Worm (Caenorhabditis elegans) whole organism, early embryonic: ENCODE results near the gene F22B7.3.

Source experiments
- B0310.2 ChIP-seq: sonication (generic microtip); optimal IDR thresholded peaks from 2 replicates; lab custom pipeline; 2016; ENCODE audit warnings: mild to moderate bottlenecking, missing genetic modification characterization, missing compliant biosample characterization
- F13C5.2 ChIP-seq: sonication (generic microtip); optimal IDR thresholded peaks from 2 replicates; lab custom pipeline; 2017; ENCODE audit warnings: mild to moderate bottlenecking, missing genetic modification characterization, inconsistent platforms, missing compliant biosample characterization
- aly-1 ChIP-seq: sonication (generic microtip); optimal IDR thresholded peaks from 2 replicates; lab custom pipeline; 2016; ENCODE audit warnings: missing genetic modification characterization, missing compliant biosample characterization
- ama-1 ChIP-seq: fragments of 150-350 bp; optimal IDR thresholded peaks from 2 replicates; lab custom pipeline; 2014
- ceh-13 ChIP-seq: fragments of 200-800 bp; sonication (Bioruptor generic); optimal IDR thresholded peaks from 2 replicates; lab custom pipeline; 2018; ENCODE audit warnings: mild to moderate bottlenecking, missing genetic modification characterization, missing compliant biosample characterization
- ceh-36 ChIP-seq: sonication (generic microtip); optimal IDR thresholded peaks from 2 replicates; lab custom pipeline; 2016; ENCODE audit warnings: missing genetic modification characterization, inconsistent platforms, missing compliant biosample characterization
- ets-7 ChIP-seq: sonication (generic microtip); optimal IDR thresholded peaks from 2 replicates; lab custom pipeline; 2016; ENCODE audit warnings: missing genotype, missing genetic modification characterization, missing compliant biosample characterization
- flt-1 ChIP-seq: fragments of 200-800 bp; sonication (Bioruptor generic); IDR thresholded peaks from 2 replicates; pipeline ENCODE4 v1.3.6; 2022; ENCODE audit warnings: missing genetic modification characterization, missing compliant biosample characterization
- hmbx-1 ChIP-seq: sonication (generic microtip); optimal IDR thresholded peaks from 2 replicates; lab custom pipeline; 2016; ENCODE audit warnings: mild to moderate bottlenecking, missing genetic modification characterization, missing compliant biosample characterization
- hmg-4 ChIP-seq: fragments of 200-800 bp; sonication (Bioruptor generic); optimal IDR thresholded peaks from 2 replicates; lab custom pipeline; 2018; ENCODE audit warnings: mild to moderate bottlenecking, missing genetic modification characterization, missing compliant biosample characterization
- hnd-1 ChIP-seq: sonication (generic microtip); optimal IDR thresholded peaks from 2 replicates; lab custom pipeline; 2016; ENCODE audit warnings: missing genetic modification characterization, missing compliant biosample characterization
- pes-1 ChIP-seq: fragments of 200-800 bp; sonication (Bioruptor generic); IDR thresholded peaks from 2 replicates; pipeline ENCODE4 v1.3.6; 2022; ENCODE audit warnings: missing genetic modification reagents, missing genetic modification characterization, missing compliant biosample characterization
- scrt-1 ChIP-seq: fragments of 200-800 bp; sonication (Bioruptor generic); IDR thresholded peaks from 2 replicates; pipeline ENCODE4 v1.3.6; 2022; ENCODE audit warnings: missing genetic modification characterization, missing compliant biosample characterization
- sea-1 ChIP-seq: fragments of 200-800 bp; sonication (Bioruptor generic); conservative IDR thresholded peaks from 2 replicates; pipeline ENCODE4 v1.3.6; 2022; ENCODE audit warnings: missing genetic modification characterization, missing compliant biosample characterization
- tbx-11 ChIP-seq: fragments of 200-800 bp; sonication (Bioruptor generic); IDR thresholded peaks from 2 replicates; pipeline ENCODE4 v1.3.6; 2022; ENCODE audit warnings: missing genetic modification characterization, missing compliant biosample characterization
- tbx-37 ChIP-seq: fragments of 200-800 bp; sonication (Bioruptor generic); conservative IDR thresholded peaks from 2 replicates; pipeline ENCODE4 v1.3.6; 2022; ENCODE audit warnings: missing genetic modification reagents, missing genetic modification characterization, missing compliant biosample characterization
- tra-4 ChIP-seq: sonication (generic microtip); optimal IDR thresholded peaks from 2 replicates; lab custom pipeline; 2017; ENCODE audit warnings: missing genetic modification characterization, missing compliant biosample characterization

F22B7.3 gene

DNA sequence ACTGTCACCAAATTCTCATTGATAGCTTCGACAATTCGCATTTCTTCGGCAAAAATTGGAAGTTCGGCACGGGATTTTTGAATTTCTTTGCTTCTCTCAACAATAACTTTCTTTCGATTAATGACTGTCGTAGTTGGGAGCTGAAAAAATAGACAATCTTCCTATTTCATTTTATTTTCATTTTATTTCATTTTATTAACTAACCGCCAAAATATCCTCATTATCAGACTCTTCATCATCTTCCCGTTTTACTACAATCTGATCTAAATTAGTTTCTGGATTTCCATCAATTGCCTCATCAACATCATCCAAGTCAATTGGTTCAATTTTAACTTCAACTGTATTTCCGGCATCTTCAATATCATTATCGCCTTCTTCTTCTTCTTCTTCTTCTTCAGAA is 35.1 kb upstream of the F22B7.3 start:
- TF ChIP-seq hmg-4 (GFP tag; lab: Kevin White, UChicago), result no peak
- no peak for TF ChIP-seq flt-1 (GFP tag; lab: Robert Waterston, UW)
- no peak for TF ChIP-seq ceh-36
- TF ChIP-seq aly-1 (tag; lab: Kevin White, UChicago), result no peak
- TF ChIP-seq hnd-1 (tag; lab: Kevin White, UChicago), result no peak
- TF ChIP-seq tbx-37 (GFP tag; lab: Robert Waterston, UW), result no peak
- TF ChIP-seq hmbx-1 (tag; lab: Kevin White, UChicago), result no peak
- TF ChIP-seq ets-7 (tag; lab: Kevin White, UChicago), result no peak
- no peak for TF ChIP-seq B0310.2 (tag; lab: Kevin White, UChicago)
- TF ChIP-seq tbx-11 (GFP tag; lab: Robert Waterston, UW), result no peak
- TF ChIP-seq F13C5.2 (tag; lab: Kevin White, UChicago), result no peak
- no peak for TF ChIP-seq tra-4 (tag; lab: Kevin White, UChicago)

DNA sequence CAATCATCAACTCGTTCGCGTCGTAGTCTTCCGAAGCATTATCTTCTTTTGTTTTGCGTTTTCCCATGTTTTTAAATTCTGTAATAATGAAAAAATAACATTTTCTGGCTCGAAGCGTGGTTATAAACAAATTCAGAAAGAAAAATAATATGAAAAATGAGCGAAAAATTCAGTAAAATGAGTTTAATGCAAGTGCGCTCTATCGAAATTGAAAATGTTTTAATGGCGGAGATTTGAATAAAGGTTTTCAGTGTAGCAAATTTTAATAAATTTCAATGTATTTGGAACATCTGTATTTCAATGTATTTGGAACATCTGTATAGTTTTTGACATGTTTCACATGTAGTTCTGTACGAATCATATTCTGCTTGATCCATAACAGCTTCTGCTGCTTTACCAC is 34.2 kb upstream of the F22B7.3 start, which contains the start of gene rha-2:
TSS of gene rha-2 (minus strand) at position 80 of the 400 bp plus-strand sequence.
- TF ChIP-seq B0310.2 (tag; lab: Kevin White, UChicago), result no peak
- TF ChIP-seq flt-1 (GFP tag; lab: Robert Waterston, UW), result no peak
- TF ChIP-seq ceh-13, result no peak
- TF ChIP-seq scrt-1 (GFP tag; lab: Robert Waterston, UW), result no peak
- TF ChIP-seq sea-1 (GFP tag; lab: Robert Waterston, UW), result no peak
- no peak for TF ChIP-seq aly-1 (tag; lab: Kevin White, UChicago)
- no peak for TF ChIP-seq tra-4 (tag; lab: Kevin White, UChicago)
- no peak for TF ChIP-seq tbx-37 (GFP tag; lab: Robert Waterston, UW)
- TF ChIP-seq ceh-36, result no peak
- no peak for TF ChIP-seq ama-1 (lab: Kevin White, UChicago)
- TF ChIP-seq hnd-1 (tag; lab: Kevin White, UChicago), result no peak
- no peak for TF ChIP-seq pes-1
- no peak for TF ChIP-seq ets-7 (tag; lab: Kevin White, UChicago)
- no peak for TF ChIP-seq hmg-4 (GFP tag; lab: Kevin White, UChicago)
- TF ChIP-seq tbx-11 (GFP tag; lab: Robert Waterston, UW), result no peak

DNA sequence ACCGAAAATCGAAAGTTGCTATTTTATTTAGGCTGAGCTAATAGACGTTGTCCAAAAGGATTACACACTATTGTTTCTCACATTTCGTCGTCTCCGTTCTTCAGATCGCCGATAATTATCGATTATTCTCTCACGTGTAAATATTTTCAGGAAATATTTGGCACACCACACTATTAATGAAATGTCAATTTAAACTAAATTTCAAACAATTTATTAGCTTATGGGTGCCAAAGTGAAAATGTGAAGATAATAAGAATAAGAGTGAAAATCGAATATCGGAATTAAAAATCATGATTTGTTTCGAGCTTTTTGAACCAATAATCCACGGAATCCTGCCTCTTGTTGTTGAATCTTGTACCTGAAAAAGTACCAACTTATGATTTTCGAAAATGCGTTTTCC is 32.1 kb upstream of the F22B7.3 start, which contains the start of gene C06E1.11:
TSS of gene C06E1.11 (minus strand) at position 101 of the 400 bp plus-strand sequence.
- TF ChIP-seq hmg-4 (GFP tag; lab: Kevin White, UChicago) (no peak), hnd-1 (tag; lab: Kevin White, UChicago) (no peak), ceh-13 (no peak)

DNA sequence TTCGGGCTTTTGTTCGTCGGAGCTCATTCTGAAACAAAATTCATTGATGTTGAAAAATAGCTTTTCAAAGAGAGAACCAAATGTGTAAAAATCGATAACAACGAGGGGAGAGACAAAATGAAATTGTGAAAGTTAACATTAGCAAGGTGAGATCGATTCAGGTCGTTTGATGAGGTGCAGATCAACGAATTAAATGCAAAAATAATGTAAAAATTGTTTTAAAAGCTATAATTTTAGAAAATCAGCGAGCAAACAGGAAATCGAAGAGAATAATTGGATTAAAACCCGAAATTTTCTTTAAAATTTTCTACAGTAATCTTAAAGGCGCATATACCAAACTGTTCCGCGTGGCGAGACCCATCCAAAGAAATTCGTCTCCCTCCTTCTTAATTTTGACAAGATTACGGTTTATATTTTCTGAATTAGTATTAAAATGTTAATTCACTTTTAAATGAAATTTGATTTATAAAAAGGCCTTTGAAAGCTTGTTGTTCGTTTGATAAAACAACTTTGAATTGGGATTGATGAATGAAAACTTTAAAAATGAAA is 30.2 kb upstream of the F22B7.3 start, which contains the start of gene C13G5.2:
TSS of gene C13G5.2 (minus strand) at position 51 of the 549 bp plus-strand sequence.
- no peak for TF ChIP-seq ceh-36
- no peak for TF ChIP-seq hmbx-1 (tag; lab: Kevin White, UChicago)
- TF ChIP-seq aly-1 (tag; lab: Kevin White, UChicago), result no peak
- TF ChIP-seq tbx-37 (GFP tag; lab: Robert Waterston, UW), result no peak

DNA sequence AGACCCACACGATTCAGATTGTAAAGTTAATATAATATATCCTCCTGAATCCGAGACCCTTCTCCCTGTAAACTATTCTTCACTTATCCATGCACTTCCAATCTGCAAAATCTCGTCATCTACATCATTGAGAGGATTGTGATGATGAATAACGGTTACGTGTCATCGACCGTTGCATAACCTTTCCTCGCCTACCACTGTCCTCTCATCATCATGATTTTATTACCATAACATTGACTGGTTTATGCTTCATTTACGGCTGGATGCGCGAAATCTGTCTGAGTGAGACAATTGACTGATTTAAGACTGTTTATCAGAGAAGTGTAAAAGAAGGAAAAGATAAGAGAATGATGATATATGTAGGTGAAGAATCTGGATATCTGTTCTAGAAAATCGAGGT is 28.4 kb upstream of the F22B7.3 start:
- no peak for TF ChIP-seq ama-1 (lab: Kevin White, UChicago)
- TF ChIP-seq scrt-1 (GFP tag; lab: Robert Waterston, UW), result no peak
- TF ChIP-seq aly-1 (tag; lab: Kevin White, UChicago), result no peak
- no peak for TF ChIP-seq hnd-1 (tag; lab: Kevin White, UChicago)
- no peak for TF ChIP-seq tra-4 (tag; lab: Kevin White, UChicago)
- no peak for TF ChIP-seq hmg-4 (GFP tag; lab: Kevin White, UChicago)
- no peak for TF ChIP-seq flt-1 (GFP tag; lab: Robert Waterston, UW)
- TF ChIP-seq tbx-37 (GFP tag; lab: Robert Waterston, UW), result no peak
- TF ChIP-seq ets-7 (tag; lab: Kevin White, UChicago), result no peak
- no peak for TF ChIP-seq tbx-11 (GFP tag; lab: Robert Waterston, UW)
- no peak for TF ChIP-seq hmbx-1 (tag; lab: Kevin White, UChicago)
- no peak for TF ChIP-seq ceh-13
- no peak for TF ChIP-seq pes-1
- no peak for TF ChIP-seq ceh-36
- no peak for TF ChIP-seq B0310.2 (tag; lab: Kevin White, UChicago)

DNA sequence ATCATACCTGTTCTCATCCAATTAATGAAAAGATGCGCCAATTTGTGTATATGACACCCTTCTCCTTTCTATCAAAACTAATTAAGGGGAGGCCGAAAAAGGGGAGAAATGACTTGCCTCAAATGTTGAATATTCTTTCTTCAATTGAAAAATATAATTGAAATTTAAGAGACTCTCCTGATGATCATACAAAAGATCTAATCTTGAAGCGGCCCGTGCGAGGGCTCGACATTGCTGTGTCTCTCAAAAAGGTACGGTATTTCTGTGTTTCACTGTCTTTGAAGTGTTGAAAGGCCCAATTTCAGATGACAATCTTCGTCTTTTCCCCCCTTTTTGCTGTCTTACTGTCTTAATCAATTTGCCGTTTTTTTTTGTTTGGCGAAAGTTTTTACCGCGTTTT is 27.7 kb upstream of the F22B7.3 start:
- TF ChIP-seq hmbx-1 (tag; lab: Kevin White, UChicago) (no peak), tra-4 (tag; lab: Kevin White, UChicago) (no peak), F13C5.2 (tag; lab: Kevin White, UChicago) (no peak), ceh-13 (no peak), ama-1 (lab: Kevin White, UChicago) (no peak), hmg-4 (GFP tag; lab: Kevin White, UChicago) (no peak), tbx-11 (GFP tag; lab: Robert Waterston, UW) (no peak), scrt-1 (GFP tag; lab: Robert Waterston, UW) (no peak), sea-1 (GFP tag; lab: Robert Waterston, UW) (no peak)

DNA sequence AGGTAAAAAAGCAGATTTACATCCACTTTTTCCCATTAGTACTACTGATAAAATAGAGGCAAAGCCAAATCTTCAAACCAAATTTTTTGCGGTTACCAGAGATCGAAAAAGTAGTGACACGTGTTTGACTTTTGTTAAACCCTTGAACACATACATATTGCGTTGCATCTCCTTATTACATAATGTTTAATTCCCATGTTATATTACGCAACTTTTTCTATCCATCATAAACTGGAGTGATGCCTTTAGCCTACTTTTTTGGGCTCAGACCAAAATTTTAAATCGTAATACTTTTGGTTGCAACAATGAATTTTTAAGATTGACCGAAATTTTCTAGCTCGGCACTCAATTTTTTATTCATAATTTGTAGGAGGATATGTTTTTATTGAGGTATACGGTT is 26.7 kb upstream of the F22B7.3 start:
- no peak for TF ChIP-seq hnd-1 (tag; lab: Kevin White, UChicago)
- no peak for TF ChIP-seq hmg-4 (GFP tag; lab: Kevin White, UChicago)
- no peak for TF ChIP-seq tra-4 (tag; lab: Kevin White, UChicago)
- no peak for TF ChIP-seq scrt-1 (GFP tag; lab: Robert Waterston, UW)
- no peak for TF ChIP-seq ama-1 (lab: Kevin White, UChicago)
- TF ChIP-seq hmbx-1 (tag; lab: Kevin White, UChicago), result no peak
- TF ChIP-seq pes-1, result no peak
- no peak for TF ChIP-seq aly-1 (tag; lab: Kevin White, UChicago)
- no peak for TF ChIP-seq B0310.2 (tag; lab: Kevin White, UChicago)
- no peak for TF ChIP-seq tbx-37 (GFP tag; lab: Robert Waterston, UW)
- no peak for TF ChIP-seq ets-7 (tag; lab: Kevin White, UChicago)
- no peak for TF ChIP-seq tbx-11 (GFP tag; lab: Robert Waterston, UW)
- no peak for TF ChIP-seq ceh-36
- no peak for TF ChIP-seq ceh-13
- TF ChIP-seq F13C5.2 (tag; lab: Kevin White, UChicago), result no peak
- no peak for TF ChIP-seq flt-1 (GFP tag; lab: Robert Waterston, UW)
- TF ChIP-seq sea-1 (GFP tag; lab: Robert Waterston, UW), result no peak
